Worm (Caenorhabditis elegans): Measurements from ENCODE around the gene R04A9.9.
"Not testable (repeated sequence)": the region's sequence is repeated elsewhere in the genome, so short reads cannot be mapped to it uniquely, and the experiment has no call there.

Gene R04A9.9

ce11 chrX:351398-351797 lies 39.0 kb downstream of the R04A9.9 start:
- TF ChIP-seq sptf-1 (tag; optimal IDR thresholded peaks at IDR 0.05) = peak; percentile 8

DNA sequence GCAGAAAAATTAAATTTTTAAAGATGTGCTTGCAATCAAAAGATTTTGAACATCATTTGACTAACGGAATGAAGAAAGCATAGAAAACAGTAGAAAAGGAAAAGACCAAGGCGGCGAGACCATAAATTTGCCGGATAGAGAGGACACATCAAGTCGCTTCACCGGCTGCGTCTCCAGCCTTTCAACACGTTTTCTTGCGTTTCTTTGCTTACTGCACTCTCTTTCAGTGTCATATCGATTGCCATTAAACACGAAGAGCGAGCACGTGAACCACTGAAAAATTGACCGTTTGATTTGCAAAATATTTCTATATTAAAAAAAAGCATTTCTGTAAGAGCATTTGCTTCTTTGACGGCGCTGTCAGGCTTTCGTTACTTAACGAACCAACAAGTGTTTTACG lies 42.2 kb downstream of the R04A9.9 start:
- TF ChIP-seq mep-1 (tag; optimal IDR thresholded peaks at IDR 0.05) (peak; percentile 2), unc-120 (tag; optimal IDR thresholded peaks at IDR 0.05; ENCODE audit: poor library complexity, severe bottlenecking) (peak; percentile 38), ces-1 (GFP tag; optimal IDR thresholded peaks at IDR 0.05) (peak; percentile 12), lsy-2 (tag; optimal IDR thresholded peaks at IDR 0.05) (no peak), lin-13 (tag; optimal IDR thresholded peaks at IDR 0.05) (no peak)

ce11 chrX:347117-347516 lies 43.3 kb downstream of the R04A9.9 start, which contains the start of gene C04E7.3:
TSS of gene C04E7.3 (minus strand) at chrX:347217.
- not testable (repeated sequence) for TF ChIP-seq lsy-2, ztf-11, nhr-2 (tag; optimal IDR thresholded peaks at IDR 0.05)

- TF ChIP-seq ztf-11 (tag; optimal IDR thresholded peaks at IDR 0.05) = no peak
- TF ChIP-seq elt-3 (tag; optimal IDR thresholded peaks at IDR 0.05) = no peak
- no peak for TF ChIP-seq mls-2 (tag; optimal IDR thresholded peaks at IDR 0.05)
- TF ChIP-seq mab-5 (tag; optimal IDR thresholded peaks at IDR 0.05) = no peak
- TF ChIP-seq flh-1 (GFP tag; optimal IDR thresholded peaks at IDR 0.05) = no peak
- TF ChIP-seq lin-13 (tag; optimal IDR thresholded peaks at IDR 0.05) = no peak
- TF ChIP-seq snpc-4 (tag; optimal IDR thresholded peaks at IDR 0.05) = no peak
- TF ChIP-seq ceh-39 (tag; optimal IDR thresholded peaks at IDR 0.05) = no peak
- no peak for TF ChIP-seq nhr-76 (tag; optimal IDR thresholded peaks at IDR 0.05)
- no peak for TF ChIP-seq pha-4 (tag; optimal IDR thresholded peaks at IDR 0.05)
- no peak for TF ChIP-seq cnd-1 (tag; optimal IDR thresholded peaks at IDR 0.05)
- TF ChIP-seq nhr-2 (tag; optimal IDR thresholded peaks at IDR 0.05) = no peak
Measured at ce11 chrX:343822-344221, 46.5 kb downstream of the R04A9.9 start.
